Fruit fly (Drosophila melanogaster): ENCODE data around the gene ema.

- TF ChIP-seq CG12768 (GFP tag; optimal IDR thresholded peaks at IDR 0.05) (no peak), pad (GFP tag; optimal IDR thresholded peaks at IDR 0.05) (no peak), CG33017 (tag; optimal IDR thresholded peaks at IDR 0.05) (no peak), toe (GFP tag; optimal IDR thresholded peaks at IDR 0.05) (no peak), Mnt (GFP tag; optimal IDR thresholded peaks at IDR 0.05) (no peak)
Observed at dm6 chr3R:16423323-16423722, 18.1 kb downstream of the ema start.

Data from whole organism, adult.